Fruit fly (Drosophila melanogaster) whole organism, embryonic: ENCODE results near the gene CG4957.

ENCODE experiments used
- Atf3 ChIP-seq: fragments of 200-800 bp; sonication (Bioruptor generic); optimal IDR thresholded peaks from 3 replicates; lab custom pipeline; 2016; ENCODE audit warnings: missing biosample characterization, missing genetic modification characterization
- CG12104 ChIP-seq: fragments of 200-800 bp; sonication (Bioruptor generic); optimal IDR thresholded peaks from 3 replicates; lab custom pipeline; 2016; ENCODE audit warnings: missing biosample characterization, missing genetic modification characterization
- CG1233 ChIP-seq: fragments of 200-800 bp; sonication (Bioruptor generic); optimal IDR thresholded peaks from 4 replicates; lab custom pipeline; 2018; ENCODE audit warnings: missing biosample characterization, mild to moderate bottlenecking, missing genetic modification characterization
- CG13123 ChIP-seq: fragments of 200-800 bp; sonication (Bioruptor generic); optimal IDR thresholded peaks from 2 replicates; lab custom pipeline; 2016; ENCODE audit warnings: missing biosample characterization, missing genetic modification characterization
- CG14014 ChIP-seq: fragments of 200-800 bp; sonication (Bioruptor generic); IDR thresholded peaks from 2 replicates; pipeline ENCODE4 v1.3.6; 2022; ENCODE audit warnings: missing biosample characterization, missing genetic modification characterization
- CG14710 ChIP-seq: fragments of 200-800 bp; sonication (Bioruptor generic); optimal IDR thresholded peaks from 3 replicates; lab custom pipeline; 2019; ENCODE audit warnings: missing biosample characterization, mild to moderate bottlenecking, missing genetic modification characterization, moderate library complexity
- CG16779 ChIP-seq: fragments of 200-800 bp; sonication (Bioruptor generic); IDR thresholded peaks from 2 replicates; pipeline ENCODE4 v1.3.6; 2022; ENCODE audit warnings: missing biosample characterization, missing genetic modification characterization
- CG17186 ChIP-seq: fragments of 200-800 bp; sonication (Bioruptor generic); optimal IDR thresholded peaks from 3 replicates; lab custom pipeline; 2017; ENCODE audit warnings: missing biosample characterization, missing genetic modification reagents, missing genetic modification characterization
- CG17328 ChIP-seq: fragments of 200-800 bp; sonication (Bioruptor generic); IDR thresholded peaks from 2 replicates; pipeline ENCODE4 v1.3.6; 2022; ENCODE audit warnings: missing biosample characterization, missing genetic modification characterization
- CG3847 ChIP-seq: fragments of 200-800 bp; sonication (Bioruptor generic); IDR thresholded peaks from 2 replicates; pipeline ENCODE4 v1.3.6; 2022; ENCODE audit warnings: missing biosample characterization, missing genetic modification characterization
- CG43689 ChIP-seq: fragments of 200-800 bp; sonication (Bioruptor generic); IDR thresholded peaks from 2 replicates; pipeline ENCODE4 v1.3.6; 2022; ENCODE audit warnings: missing biosample characterization, missing genetic modification characterization
- CG6254 ChIP-seq: fragments of 200-800 bp; sonication (Bioruptor generic); optimal IDR thresholded peaks from 3 replicates; lab custom pipeline; 2017; ENCODE audit warnings: mild to moderate bottlenecking, missing biosample characterization, missing genetic modification reagents, missing genetic modification characterization
- CG7372 ChIP-seq: fragments of 200-800 bp; sonication (Bioruptor generic); IDR thresholded peaks from 2 replicates; pipeline ENCODE4 v1.3.6; 2022; ENCODE audit warnings: missing biosample characterization, missing genetic modification characterization
- CG7556 ChIP-seq: fragments of 200-800 bp; sonication (Bioruptor generic); optimal IDR thresholded peaks from 2 replicates; lab custom pipeline; 2017; ENCODE audit warnings: missing biosample characterization, mild to moderate bottlenecking, missing genetic modification characterization
- CG7786 ChIP-seq: fragments of 200-800 bp; sonication (Bioruptor generic); optimal IDR thresholded peaks from 2 replicates; lab custom pipeline; 2016; ENCODE audit warnings: missing biosample characterization, missing genetic modification characterization
- CG9876 ChIP-seq: fragments of 200-800 bp; sonication (Bioruptor generic); optimal IDR thresholded peaks from 2 replicates; lab custom pipeline; 2016; ENCODE audit warnings: missing biosample characterization, missing genetic modification characterization
- CHES-1-like ChIP-seq: fragments of 200-800 bp; sonication (Bioruptor generic); optimal IDR thresholded peaks from 2 replicates; lab custom pipeline; 2016; ENCODE audit warnings: missing biosample characterization, missing genetic modification characterization
- Camta ChIP-seq: fragments of 200-800 bp; sonication (Bioruptor generic); optimal IDR thresholded peaks from 2 replicates; lab custom pipeline; 2016; ENCODE audit warnings: missing biosample characterization, missing genetic modification characterization
- D19A ChIP-seq: fragments of 200-800 bp; optimal IDR thresholded peaks from 3 replicates; lab custom pipeline; 2019; ENCODE audit warnings: missing biosample characterization, mild to moderate bottlenecking, missing genetic modification characterization, moderate library complexity
- Dad ChIP-seq: fragments of 200-800 bp; sonication (Bioruptor generic); optimal IDR thresholded peaks from 3 replicates; lab custom pipeline; 2016; ENCODE audit warnings: missing biosample characterization, missing genetic modification characterization
- Deaf1 ChIP-seq: fragments of 200-800 bp; optimal IDR thresholded peaks from 3 replicates; lab custom pipeline; 2019; ENCODE audit warnings: missing biosample characterization, mild to moderate bottlenecking, missing genetic modification characterization, moderate library complexity
- E2f2 ChIP-seq: fragments of 200-800 bp; sonication (Bioruptor generic); IDR thresholded peaks from 2 replicates; pipeline ENCODE4 v1.3.6; 2022; ENCODE audit warnings: missing biosample characterization, missing genetic modification characterization
- ERR ChIP-seq: fragments of 200-800 bp; sonication (Bioruptor generic); optimal IDR thresholded peaks from 2 replicates; lab custom pipeline; 2016; ENCODE audit warnings: missing biosample characterization, missing genetic modification characterization
- HmgD ChIP-seq: fragments of 200-800 bp; sonication (Bioruptor generic); optimal IDR thresholded peaks from 3 replicates; lab custom pipeline; 2016; ENCODE audit warnings: missing biosample characterization, missing genetic modification characterization
- HmgZ ChIP-seq: fragments of 200-800 bp; sonication (Bioruptor generic); optimal IDR thresholded peaks from 2 replicates; lab custom pipeline; 2018; ENCODE audit warnings: missing biosample characterization, mild to moderate bottlenecking, missing genetic modification characterization
- MESR4 ChIP-seq: fragments of 200-800 bp; sonication (Bioruptor generic); optimal IDR thresholded peaks from 2 replicates; lab custom pipeline; 2018; ENCODE audit warnings: missing biosample characterization, mild to moderate bottlenecking, missing genetic modification characterization, moderate library complexity
- Nf-YA ChIP-seq: fragments of 200-800 bp; sonication (Bioruptor generic); IDR thresholded peaks from 2 replicates; pipeline ENCODE4 v1.3.6; 2022; ENCODE audit warnings: missing biosample characterization, missing genetic modification characterization
- Nf-YB ChIP-seq: fragments of 200-800 bp; sonication (Bioruptor generic); optimal IDR thresholded peaks from 3 replicates; lab custom pipeline; 2019; ENCODE audit warnings: missing biosample characterization, mild to moderate bottlenecking, missing genetic modification characterization, moderate library complexity
- NfI ChIP-seq: fragments of 200-800 bp; sonication (Bioruptor generic); optimal IDR thresholded peaks from 3 replicates; lab custom pipeline; 2018; ENCODE audit warnings: missing biosample characterization, mild to moderate bottlenecking, missing genetic modification characterization, moderate library complexity
- Opbp ChIP-seq: fragments of 200-800 bp; sonication (Bioruptor generic); IDR thresholded peaks from 3 replicates; pipeline ENCODE4 v1.3.6; 2022; ENCODE audit warnings: missing biosample characterization, missing genetic modification characterization; ENCODE audit not compliant: partially characterized antibody
- PHDP ChIP-seq: fragments of 200-800 bp; sonication (Bioruptor generic); optimal IDR thresholded peaks from 3 replicates; lab custom pipeline; 2018; ENCODE audit warnings: missing biosample characterization, mild to moderate bottlenecking, missing genetic modification characterization, moderate library complexity
- Ptx1 ChIP-seq: fragments of 200-800 bp; sonication (Bioruptor generic); IDR thresholded peaks from 2 replicates; pipeline ENCODE4 v1.3.6; 2022; ENCODE audit warnings: missing biosample characterization, missing genetic modification characterization
- Xrp1 ChIP-seq: fragments of 200-800 bp; sonication (Bioruptor generic); IDR thresholded peaks from 2 replicates; pipeline ENCODE4 v1.3.6; 2022; ENCODE audit warnings: missing biosample characterization, missing genetic modification characterization
- YL-1 ChIP-seq: fragments of 200-800 bp; sonication (Bioruptor generic); optimal IDR thresholded peaks from 3 replicates; lab custom pipeline; 2017; ENCODE audit warnings: missing biosample characterization, mild to moderate bottlenecking, missing genetic modification characterization
- btn ChIP-seq: fragments of 200-800 bp; sonication (Bioruptor generic); optimal IDR thresholded peaks from 2 replicates; lab custom pipeline; 2016; ENCODE audit warnings: missing biosample characterization, missing genetic modification characterization
- cas ChIP-seq: fragments of 200-800 bp; sonication (Bioruptor generic); IDR thresholded peaks from 2 replicates; pipeline ENCODE4 v1.3.6; 2022; ENCODE audit warnings: missing biosample characterization, missing genetic modification characterization
- caup ChIP-seq: fragments of 200-800 bp; sonication (Bioruptor generic); optimal IDR thresholded peaks from 3 replicates; lab custom pipeline; 2017; ENCODE audit warnings: missing biosample characterization, mild to moderate bottlenecking, missing genetic modification characterization, moderate library complexity; ENCODE audit not compliant: severe bottlenecking
- crc ChIP-seq: fragments of 200-800 bp; sonication (Bioruptor generic); optimal IDR thresholded peaks from 2 replicates; lab custom pipeline; 2016; ENCODE audit warnings: missing biosample characterization, missing genetic modification characterization
- cwo ChIP-seq: fragments of 200-800 bp; sonication (Bioruptor generic); optimal IDR thresholded peaks from 3 replicates; lab custom pipeline; 2017; ENCODE audit warnings: missing biosample characterization, missing genetic modification characterization, mild to moderate bottlenecking, moderate library complexity, missing genetic modification reagents
- da ChIP-seq: fragments of 200-800 bp; sonication (Bioruptor generic); optimal IDR thresholded peaks from 2 replicates; lab custom pipeline; 2016; ENCODE audit warnings: missing biosample characterization, missing genetic modification characterization
- h ChIP-seq: fragments of >200 bp; optimal IDR thresholded peaks from 2 replicates; lab custom pipeline; 2017
- hth ChIP-seq: fragments of >200 bp; optimal IDR thresholded peaks from 2 replicates; lab custom pipeline; 2017; ENCODE audit warnings: inconsistent platforms
- jumu ChIP-seq: fragments of 200-800 bp; sonication (Bioruptor generic); optimal IDR thresholded peaks from 3 replicates; lab custom pipeline; 2016; ENCODE audit warnings: missing biosample characterization, missing genetic modification characterization
- knrl ChIP-seq: fragments of 200-800 bp; sonication (Bioruptor generic); IDR thresholded peaks from 3 replicates; pipeline ENCODE4 v1.3.6; 2022; ENCODE audit warnings: missing biosample characterization, missing genetic modification characterization; ENCODE audit not compliant: partially characterized antibody
- prd ChIP-seq, 3 experiments: fragments of >200 bp in 2 of 3; fragments of 200-800 bp in 1 of 3; sonication (Bioruptor generic) in 1 of 3; optimal IDR thresholded peaks in 2 of 3; IDR thresholded peaks in 1 of 3; 2 replicates in 2 of 3; 3 replicates in 1 of 3; pipeline versions ENCODE4 v1.3.6 to Lab custom; 2017 to 2022; ENCODE audit warnings: missing biosample characterization in 1 of 3, missing genetic modification characterization in 1 of 3
- sc ChIP-seq, 3 experiments: fragments of >200 bp in 2 of 3; fragments of 200-800 bp in 1 of 3; sonication (Bioruptor generic) in 1 of 3; optimal IDR thresholded peaks; 2 replicates in 2 of 3; 3 replicates in 1 of 3; lab custom pipeline; 2017; ENCODE audit warnings: mild to moderate bottlenecking in 1 of 3, missing biosample characterization in 1 of 3, missing genetic modification characterization in 1 of 3, missing genetic modification reagents in 1 of 3
- sd ChIP-seq: fragments of 200-800 bp; sonication (Bioruptor generic); optimal IDR thresholded peaks from 3 replicates; lab custom pipeline; 2018; ENCODE audit warnings: missing biosample characterization, mild to moderate bottlenecking, missing genetic modification characterization, moderate library complexity
- sqz ChIP-seq: fragments of 200-800 bp; sonication (Bioruptor generic); optimal IDR thresholded peaks from 3 replicates; lab custom pipeline; 2018; ENCODE audit warnings: missing biosample characterization, mild to moderate bottlenecking, missing genetic modification characterization
- trem ChIP-seq: fragments of 200-800 bp; optimal IDR thresholded peaks from 3 replicates; lab custom pipeline; 2019; ENCODE audit warnings: missing biosample characterization, mild to moderate bottlenecking, missing genetic modification characterization, moderate library complexity

The CG4957 gene

dm6 chr2L:10260750-10261493, 7.8 kb upstream of the CG4957 start, which contains the start of gene Pten (continued):
- TF ChIP-seq PHDP (tag; lab: Kevin White, UChicago) (peak; percentile 49), trem (tag; lab: Kevin White, UChicago) (peak; percentile 61), btn (GFP tag; lab: Kevin White, UChicago) (peak; percentile 23), CG13123 (GFP tag; lab: Kevin White, UChicago) (no peak), CG7786 (GFP tag; lab: Kevin White, UChicago) (peak; percentile 48), sc (optimal IDR thresholded peaks at IDR 0.05; lab: Kevin White, UChicago) (no peak), sc (GFP tag; optimal IDR thresholded peaks at IDR 0.05; lab: Kevin White, UChicago) (peak; percentile 9), HmgZ (peak; percentile 57), Opbp (GFP tag; lab: Robert Waterston, UW) (peak; percentile 91; the same call in 2 of the 3 replicates), CG17328 (peak; percentile 44; the same call in 1 of the 2 replicates), jumu (GFP tag; lab: Kevin White, UChicago) (peak; percentile 64), HmgD (GFP tag; lab: Kevin White, UChicago) (no peak), MESR4 (GFP tag; lab: Kevin White, UChicago) (peak; percentile 92), h (lab: Kevin White, UChicago) (no peak), YL-1 (peak; percentile 79), CG3847 (GFP tag; lab: Robert Waterston, UW) (no peak), crc (GFP tag; lab: Kevin White, UChicago) (peak; percentile 46), Atf3 (GFP tag; lab: Kevin White, UChicago) (peak; percentile 68), D19A (peak; percentile 32), Deaf1 (no peak), Camta (GFP tag; lab: Kevin White, UChicago) (peak; percentile 78), knrl (peak; percentile 87), hth (lab: Kevin White, UChicago) (no peak), Ptx1 (no peak), Nf-YB (GFP tag; lab: Kevin White, UChicago) (no peak), CG7372 (peak; percentile 47; the same call in 1 of the 2 replicates), ERR (GFP tag; lab: Kevin White, UChicago) (peak; percentile 9), Nf-YA (no peak), CG17186 (peak; percentile 44), CG16779 (GFP tag; lab: Robert Waterston, UW) (no peak), caup (no peak), CG43689 (GFP tag; lab: Robert Waterston, UW) (no peak), prd (optimal IDR thresholded peaks at IDR 0.05; lab: Kevin White, UChicago) (no peak), prd (GFP tag; IDR thresholded peaks at IDR 0.05; lab: Robert Waterston, UW) (peak; percentile 70; the same call in 1 of the 3 replicates), Xrp1 (GFP tag; lab: Robert Waterston, UW) (peak; percentile 73), E2f2 (GFP tag; lab: Robert Waterston, UW) (peak; percentile 60), cas (GFP tag; lab: Robert Waterston, UW) (no peak), CG12104 (GFP tag; lab: Kevin White, UChicago) (peak; percentile 79), da (GFP tag; lab: Kevin White, UChicago) (no peak), CG1233 (GFP tag; lab: Kevin White, UChicago) (peak; percentile 68), cwo (GFP tag; lab: Kevin White, UChicago) (no peak), CG14710 (tag; lab: Kevin White, UChicago) (peak; percentile 90), CG14014 (GFP tag; lab: Robert Waterston, UW) (peak; percentile 61; the same call in 1 of the 2 replicates), CHES-1-like (GFP tag; lab: Kevin White, UChicago) (peak; percentile 29), sqz (peak; percentile 72), CG6254 (GFP tag; lab: Kevin White, UChicago) (peak; percentile 100), NfI (peak; percentile 64), Dad (peak; percentile 55), sd (tag; lab: Kevin White, UChicago) (peak; percentile 4), CG9876 (GFP tag; lab: Kevin White, UChicago) (no peak), CG7556 (GFP tag; lab: Kevin White, UChicago) (peak; percentile 61)
